5 fruit fly cellular contexts compared by ENCODE assay signal in genomic region chr3R:18018828-18019461, dm6.
TF ChIP-seq lines count a peak whose summit lies in the region.

Gene DNaseII, plus strand, starts transcription at chr3R:18019375.

- TF ChIP-seq CTCF in whole organism, embryonic (GFP tag; optimal IDR thresholded peaks at IDR 0.05; lab: Kevin White, UChicago), result no peak

TF ChIP-seq in whole organism, adult, 20 proteins besides CTCF, POLR2A, EP300 and RAD21 (continues in another document):
- TF ChIP-seq ovo (GFP tag; optimal IDR thresholded peaks at IDR 0.05; lab: Kevin White, UChicago) (no peak), CG7101 (tag; optimal IDR thresholded peaks at IDR 0.05; lab: Kevin White, UChicago) (peak; percentile 47), CG7045 (GFP tag; optimal IDR thresholded peaks at IDR 0.05; lab: Kevin White, UChicago) (peak; percentile 24), toe (GFP tag; optimal IDR thresholded peaks at IDR 0.05; lab: Kevin White, UChicago) (no peak), Clk (GFP tag; optimal IDR thresholded peaks at IDR 0.05; lab: Kevin White, UChicago) (peak; percentile 9), kay (GFP tag; lab: Kevin White, UChicago; ENCODE audit: borderline replicate concordance) (no peak), tj (GFP tag; optimal IDR thresholded peaks at IDR 0.05; lab: Kevin White, UChicago) (peak; percentile 2), cnc (optimal IDR thresholded peaks at IDR 0.05; lab: Kevin White, UChicago) (no peak), CG5204 (GFP tag; optimal IDR thresholded peaks at IDR 0.05; lab: Kevin White, UChicago) (peak; percentile 0), Hr96 (GFP tag; optimal IDR thresholded peaks at IDR 0.05; lab: Kevin White, UChicago) (no peak), Crg-1 (GFP tag; optimal IDR thresholded peaks at IDR 0.05; lab: Kevin White, UChicago) (no peak), Mnt (GFP tag; optimal IDR thresholded peaks at IDR 0.05; lab: Kevin White, UChicago) (no peak), CG11617 (GFP tag; optimal IDR thresholded peaks at IDR 0.05; lab: Kevin White, UChicago) (peak; percentile 4), CG14711 (tag; optimal IDR thresholded peaks at IDR 0.05; lab: Kevin White, UChicago) (peak; percentile 49), CG33017 (tag; optimal IDR thresholded peaks at IDR 0.05; lab: Kevin White, UChicago) (peak; percentile 56), CG12768 (GFP tag; optimal IDR thresholded peaks at IDR 0.05; lab: Kevin White, UChicago) (peak; percentile 45), pad (GFP tag; optimal IDR thresholded peaks at IDR 0.05; lab: Kevin White, UChicago) (no peak), bab1 (GFP tag; optimal IDR thresholded peaks at IDR 0.05; lab: Kevin White, UChicago) (no peak), CG1620 (GFP tag; optimal IDR thresholded peaks at IDR 0.05; lab: Kevin White, UChicago) (no peak)

TF ChIP-seq in whole organism, embryonic, 481 proteins besides CTCF, POLR2A, EP300 and RAD21 (continues in another document):
- TF ChIP-seq C15 (GFP tag; IDR thresholded peaks at IDR 0.05; lab: Robert Waterston, UW) (no peak), exex (tag; optimal IDR thresholded peaks at IDR 0.05; lab: Kevin White, UChicago) (peak; percentile 22), CG6689 (GFP tag; IDR thresholded peaks at IDR 0.05; lab: Robert Waterston, UW) (no peak), CG12155 (GFP tag; optimal IDR thresholded peaks at IDR 0.05; lab: Kevin White, UChicago) (no peak), CG8944 (GFP tag; optimal IDR thresholded peaks at IDR 0.05; lab: Kevin White, UChicago) (no peak), pb (GFP tag; optimal IDR thresholded peaks at IDR 0.05; lab: Kevin White, UChicago) (no peak), CG8478 (optimal IDR thresholded peaks at IDR 0.05; lab: Kevin White, UChicago) (no peak), CG8388 (GFP tag; optimal IDR thresholded peaks at IDR 0.05; lab: Kevin White, UChicago) (peak; percentile 10), yki (optimal IDR thresholded peaks at IDR 0.05; lab: Kevin White, UChicago) (no peak), CG17361 (GFP tag; IDR thresholded peaks at IDR 0.05; lab: Robert Waterston, UW) (no peak; the same call in 1 of the 3 replicates), tll (GFP tag; optimal IDR thresholded peaks at IDR 0.05; lab: Kevin White, UChicago) (peak in 1 of 2 experiments; percentile 48), CG17612 (GFP tag; IDR thresholded peaks at IDR 0.05; lab: Robert Waterston, UW) (no peak), CG10431 (GFP tag; optimal IDR thresholded peaks at IDR 0.05; lab: Kevin White, UChicago) (no peak), Nf-YC (tag; optimal IDR thresholded peaks at IDR 0.05; lab: Kevin White, UChicago) (peak; percentile 48), abd-A (tag; optimal IDR thresholded peaks at IDR 0.05; lab: Kevin White, UChicago) (no peak), CG14667 (GFP tag; IDR thresholded peaks at IDR 0.05; lab: Robert Waterston, UW) (no peak), CG10209 (GFP tag; optimal IDR thresholded peaks at IDR 0.05; lab: Kevin White, UChicago) (peak; percentile 30), CG13123 (GFP tag; optimal IDR thresholded peaks at IDR 0.05; lab: Kevin White, UChicago) (no peak), zf30C (GFP tag; optimal IDR thresholded peaks at IDR 0.05; lab: Kevin White, UChicago) (no peak)

TF ChIP-seq in whole organism, prepupa, 60 proteins besides CTCF, POLR2A, EP300 and RAD21 (continues in another document):
- TF ChIP-seq Hr4 (GFP tag; optimal IDR thresholded peaks at IDR 0.05; lab: Kevin White, UChicago) (peak; percentile 75), Eip78C (GFP tag; lab: Kevin White, UChicago) (peak; percentile 88), Hr38 (GFP tag; optimal IDR thresholded peaks at IDR 0.05; lab: Kevin White, UChicago) (no peak), esn (GFP tag; optimal IDR thresholded peaks at IDR 0.05; lab: Kevin White, UChicago) (peak; percentile 78), dac (GFP tag; optimal IDR thresholded peaks at IDR 0.05; lab: Kevin White, UChicago) (peak; percentile 37), CG3032 (tag; optimal IDR thresholded peaks at IDR 0.05; lab: Kevin White, UChicago) (peak; percentile 65), CG9139 (GFP tag; optimal IDR thresholded peaks at IDR 0.05; lab: Kevin White, UChicago) (peak; percentile 14), CG10669 (GFP tag; optimal IDR thresholded peaks at IDR 0.05; lab: Kevin White, UChicago) (peak; percentile 76), Lpt (GFP tag; optimal IDR thresholded peaks at IDR 0.05; lab: Kevin White, UChicago) (peak; percentile 54), fd59A (GFP tag; optimal IDR thresholded peaks at IDR 0.05; lab: Kevin White, UChicago) (peak; percentile 50), acj6 (GFP tag; optimal IDR thresholded peaks at IDR 0.05; lab: Kevin White, UChicago) (peak; percentile 62), Hr39 (GFP tag; optimal IDR thresholded peaks at IDR 0.05; lab: Kevin White, UChicago) (peak; percentile 64), CG6163 (GFP tag; IDR thresholded peaks at IDR 0.05; lab: Robert Waterston, UW) (no peak; the same call in 2 of the 3 replicates), cyc (GFP tag; optimal IDR thresholded peaks at IDR 0.05; lab: Kevin White, UChicago) (peak; percentile 47), CG16779 (tag; optimal IDR thresholded peaks at IDR 0.05; lab: Kevin White, UChicago) (peak; percentile 45), spab (GFP tag; optimal IDR thresholded peaks at IDR 0.05; lab: Kevin White, UChicago) (peak; percentile 53), Eip93F (GFP tag; optimal IDR thresholded peaks at IDR 0.05; lab: Kevin White, UChicago) (no peak), Eip75B (GFP tag; optimal IDR thresholded peaks at IDR 0.05; lab: Kevin White, UChicago) (peak; percentile 74), topi (GFP tag; optimal IDR thresholded peaks at IDR 0.05; lab: Kevin White, UChicago) (peak; percentile 64), vri (GFP tag; optimal IDR thresholded peaks at IDR 0.05; lab: Kevin White, UChicago) (peak; percentile 67)

TF ChIP-seq in whole organism, pupa, 21 proteins besides CTCF, POLR2A, EP300 and RAD21:
- peak; percentile 75 for TF ChIP-seq CG8159 (tag; optimal IDR thresholded peaks at IDR 0.05; lab: Kevin White, UChicago)
- peak; percentile 49 for TF ChIP-seq gl (tag; optimal IDR thresholded peaks at IDR 0.05; lab: Kevin White, UChicago)
- TF ChIP-seq CG17806 (tag; optimal IDR thresholded peaks at IDR 0.05; lab: Kevin White, UChicago), result peak; percentile 76
- TF ChIP-seq CG15710 (tag; optimal IDR thresholded peaks at IDR 0.05; lab: Kevin White, UChicago), result peak; percentile 76
- TF ChIP-seq CG12605 (GFP tag; IDR thresholded peaks at IDR 0.05; lab: Robert Waterston, UW), result peak; percentile 78
- TF ChIP-seq CG9948 (tag; optimal IDR thresholded peaks at IDR 0.05; lab: Kevin White, UChicago), result peak; percentile 48
- TF ChIP-seq Ets98B (GFP tag; IDR thresholded peaks at IDR 0.05; lab: Robert Waterston, UW), result peak; percentile 83
- no peak for TF ChIP-seq D1 (tag; optimal IDR thresholded peaks at IDR 0.05; lab: Kevin White, UChicago)
- TF ChIP-seq CG4496 (GFP tag; IDR thresholded peaks at IDR 0.05; lab: Robert Waterston, UW), result peak; percentile 89
- TF ChIP-seq CG13204 (GFP tag; optimal IDR thresholded peaks at IDR 0.05; lab: Kevin White, UChicago), result no peak
- TF ChIP-seq CG32121 (GFP tag; IDR thresholded peaks at IDR 0.05; lab: Robert Waterston, UW), result peak; percentile 82
- peak; percentile 77 for TF ChIP-seq CG14655 (GFP tag; optimal IDR thresholded peaks at IDR 0.05; lab: Kevin White, UChicago)
- peak; percentile 77 for TF ChIP-seq Pif1A (GFP tag; optimal IDR thresholded peaks at IDR 0.05; lab: Kevin White, UChicago)
- TF ChIP-seq EcR (GFP tag; optimal IDR thresholded peaks at IDR 0.05; lab: Kevin White, UChicago), result peak; percentile 73
- peak; percentile 62 for TF ChIP-seq CG34367 (tag; optimal IDR thresholded peaks at IDR 0.05; lab: Kevin White, UChicago)
- peak; percentile 66 for TF ChIP-seq CG8301 (tag; optimal IDR thresholded peaks at IDR 0.05; lab: Kevin White, UChicago)
- peak; percentile 59 for TF ChIP-seq Pif1B (GFP tag; optimal IDR thresholded peaks at IDR 0.05; lab: Kevin White, UChicago)
- TF ChIP-seq fd96Ca (GFP tag; IDR thresholded peaks at IDR 0.05; lab: Robert Waterston, UW), result no peak
- no peak for TF ChIP-seq CG10348 (GFP tag; IDR thresholded peaks at IDR 0.05; lab: Robert Waterston, UW)
- TF ChIP-seq rn (GFP tag; IDR thresholded peaks at IDR 0.05; lab: Robert Waterston, UW), result no peak
- no peak for TF ChIP-seq Snoo (tag; optimal IDR thresholded peaks at IDR 0.05; lab: Kevin White, UChicago)

TF ChIP-seq in whole organism, wandering third instar larva, 38 proteins besides CTCF, POLR2A, EP300 and RAD21 (continues in another document):
- TF ChIP-seq fru (GFP tag; optimal IDR thresholded peaks at IDR 0.05; lab: Kevin White, UChicago) (peak; percentile 59), Sp1 (GFP tag; optimal IDR thresholded peaks at IDR 0.05; lab: Kevin White, UChicago) (peak; percentile 43), sv (GFP tag; optimal IDR thresholded peaks at IDR 0.05; lab: Kevin White, UChicago) (peak; percentile 8), HLH106 (tag; optimal IDR thresholded peaks at IDR 0.05; lab: Kevin White, UChicago) (peak; percentile 43), sage (GFP tag; optimal IDR thresholded peaks at IDR 0.05; lab: Kevin White, UChicago) (no peak), Dif (GFP tag; optimal IDR thresholded peaks at IDR 0.05; lab: Kevin White, UChicago; ENCODE audit: partially characterized antibody) (no peak), h (GFP tag; optimal IDR thresholded peaks at IDR 0.05; lab: Kevin White, UChicago) (peak; percentile 62), dl (GFP tag; optimal IDR thresholded peaks at IDR 0.05; lab: Kevin White, UChicago; ENCODE audit: insufficient read depth in 1 of 2, partially characterized antibody in 2 of 2) (no peak), N (GFP tag; optimal IDR thresholded peaks at IDR 0.05; lab: Kevin White, UChicago) (no peak), Hr83 (GFP tag; optimal IDR thresholded peaks at IDR 0.05; lab: Kevin White, UChicago; ENCODE audit: poor library complexity, severe bottlenecking) (no peak), lola (GFP tag; optimal IDR thresholded peaks at IDR 0.05; lab: Kevin White, UChicago) (no peak), Vsx2 (GFP tag; optimal IDR thresholded peaks at IDR 0.05; lab: Kevin White, UChicago; ENCODE audit: partially characterized antibody) (no peak), tai (GFP tag; optimal IDR thresholded peaks at IDR 0.05; lab: Kevin White, UChicago) (peak; percentile 6), Hnf4 (GFP tag; optimal IDR thresholded peaks at IDR 0.05; lab: Kevin White, UChicago) (peak; percentile 25), ey (GFP tag; optimal IDR thresholded peaks at IDR 0.05; lab: Kevin White, UChicago) (peak; percentile 60), psq (GFP tag; optimal IDR thresholded peaks at IDR 0.05; lab: Kevin White, UChicago) (peak; percentile 51), brk (GFP tag; optimal IDR thresholded peaks at IDR 0.05; lab: Kevin White, UChicago) (peak; percentile 20), GATAd (GFP tag; optimal IDR thresholded peaks at IDR 0.05; lab: Kevin White, UChicago) (no peak), Rel (GFP tag; optimal IDR thresholded peaks at IDR 0.05; lab: Kevin White, UChicago) (no peak), Rel (tag; optimal IDR thresholded peaks at IDR 0.05; lab: Kevin White, UChicago) (no peak), CG32264 (GFP tag; optimal IDR thresholded peaks at IDR 0.05; lab: Kevin White, UChicago) (no peak), usp (GFP tag; optimal IDR thresholded peaks at IDR 0.05; lab: Kevin White, UChicago) (no peak), rgr (GFP tag; optimal IDR thresholded peaks at IDR 0.05; lab: Kevin White, UChicago) (peak; percentile 79), OdsH (GFP tag; optimal IDR thresholded peaks at IDR 0.05; lab: Kevin White, UChicago) (peak; percentile 65)
